Fruit fly (Drosophila melanogaster) whole organism, embryonic: ENCODE measurements around the gene CG1421.
A peak's percentile ranks its signal among the peaks of the same experiment; 100 is the strongest.

ENCODE experiments used
- C15 ChIP-seq: fragments of 200-800 bp; sonication (Bioruptor generic); IDR thresholded peaks from 3 replicates; pipeline ENCODE4 v1.3.6; 2022; ENCODE audit warnings: missing biosample characterization, missing genetic modification characterization
- CG10959 ChIP-seq: fragments of 200-800 bp; sonication (Bioruptor generic); IDR thresholded peaks from 2 replicates; pipeline ENCODE4 v1.3.6; 2022; ENCODE audit warnings: missing biosample characterization, missing genetic modification characterization
- CG11093 ChIP-seq: fragments of 200-800 bp; sonication (Bioruptor generic); IDR thresholded peaks from 3 replicates; pipeline ENCODE4 v1.3.6; 2022; ENCODE audit warnings: missing biosample characterization, missing genetic modification characterization
- CG11504 ChIP-seq: fragments of 200-800 bp; sonication (Bioruptor generic); optimal IDR thresholded peaks from 3 replicates; lab custom pipeline; 2019; ENCODE audit warnings: missing biosample characterization, mild to moderate bottlenecking, missing genetic modification characterization, moderate library complexity
- CG11723 ChIP-seq: fragments of 200-800 bp; sonication (Bioruptor generic); optimal IDR thresholded peaks from 2 replicates; lab custom pipeline; 2017; ENCODE audit warnings: missing biosample characterization, mild to moderate bottlenecking, missing genetic modification characterization
- CG12219 ChIP-seq: fragments of 200-800 bp; sonication (Bioruptor generic); optimal IDR thresholded peaks from 3 replicates; lab custom pipeline; 2018; ENCODE audit warnings: missing biosample characterization, mild to moderate bottlenecking, missing genetic modification characterization
- CG12942 ChIP-seq: fragments of 200-800 bp; sonication (Bioruptor generic); optimal IDR thresholded peaks from 3 replicates; lab custom pipeline; 2016; ENCODE audit warnings: missing biosample characterization, missing genetic modification characterization
- CG15269 ChIP-seq: fragments of 200-800 bp; sonication (Bioruptor generic); optimal IDR thresholded peaks from 2 replicates; lab custom pipeline; 2018; ENCODE audit warnings: missing biosample characterization, mild to moderate bottlenecking, missing genetic modification characterization, moderate library complexity
- CG17359 ChIP-seq: fragments of 200-800 bp; sonication (Bioruptor generic); optimal IDR thresholded peaks from 3 replicates; lab custom pipeline; 2018; ENCODE audit warnings: missing biosample characterization, mild to moderate bottlenecking, missing genetic modification characterization, moderate library complexity
- CG33557 ChIP-seq: fragments of 200-800 bp; sonication (Bioruptor generic); optimal IDR thresholded peaks from 2 replicates; lab custom pipeline; 2019; ENCODE audit warnings: missing biosample characterization, mild to moderate bottlenecking, missing genetic modification characterization, moderate library complexity
- CG34376 ChIP-seq: fragments of 200-800 bp; sonication (Bioruptor generic); optimal IDR thresholded peaks from 2 replicates; lab custom pipeline; 2018; ENCODE audit warnings: missing biosample characterization, mild to moderate bottlenecking, missing genetic modification characterization
- CG34422 ChIP-seq: fragments of 200-800 bp; sonication (Bioruptor generic); IDR thresholded peaks from 3 replicates; pipeline ENCODE4 v1.3.6; 2022; ENCODE audit warnings: missing biosample characterization, missing genetic modification characterization
- CG4707 ChIP-seq: fragments of 200-800 bp; sonication (Bioruptor generic); optimal IDR thresholded peaks from 2 replicates; lab custom pipeline; 2018; ENCODE audit warnings: missing biosample characterization, mild to moderate bottlenecking, missing genetic modification characterization, moderate library complexity
- CG6272 ChIP-seq: fragments of 200-800 bp; sonication (Bioruptor generic); IDR thresholded peaks from 2 replicates; pipeline ENCODE4 v1.3.6; 2022; ENCODE audit warnings: missing biosample characterization, missing genetic modification characterization
- CG6683 ChIP-seq: fragments of 200-800 bp; sonication (Bioruptor generic); optimal IDR thresholded peaks from 2 replicates; lab custom pipeline; 2017; ENCODE audit warnings: missing biosample characterization, mild to moderate bottlenecking, missing genetic modification characterization, missing genetic modification reagents
- CG6765 ChIP-seq: fragments of 200-800 bp; sonication (Bioruptor generic); optimal IDR thresholded peaks from 3 replicates; lab custom pipeline; 2017; ENCODE audit warnings: missing biosample characterization, mild to moderate bottlenecking, missing genetic modification characterization
- CG7745 ChIP-seq: fragments of 200-800 bp; sonication (Bioruptor generic); optimal IDR thresholded peaks from 2 replicates; lab custom pipeline; 2018; ENCODE audit warnings: missing biosample characterization, mild to moderate bottlenecking, missing genetic modification characterization, moderate library complexity
- CG9437 ChIP-seq: fragments of 200-800 bp; sonication (Bioruptor generic); optimal IDR thresholded peaks from 2 replicates; lab custom pipeline; 2018; ENCODE audit warnings: missing biosample characterization, mild to moderate bottlenecking, missing genetic modification characterization
- Chrac-16 ChIP-seq: fragments of 200-800 bp; sonication (Bioruptor generic); optimal IDR thresholded peaks from 3 replicates; lab custom pipeline; 2016; ENCODE audit warnings: missing biosample characterization, missing genetic modification characterization
- Dfd ChIP-seq, 2 experiments: fragments of >200 bp; optimal IDR thresholded peaks; 2 replicates each; lab custom pipeline; 2017; ENCODE audit warnings: missing biosample characterization in 2 of 2, missing genetic modification characterization in 2 of 2
- Fer2 ChIP-seq: fragments of 200-800 bp; sonication (Bioruptor generic); optimal IDR thresholded peaks from 2 replicates; lab custom pipeline; 2018; ENCODE audit warnings: missing biosample characterization, mild to moderate bottlenecking, missing genetic modification characterization, moderate library complexity
- HLHmδ ChIP-seq: fragments of 200-800 bp; sonication (Bioruptor generic); optimal IDR thresholded peaks from 2 replicates; lab custom pipeline; 2018; ENCODE audit warnings: missing biosample characterization, mild to moderate bottlenecking, missing genetic modification characterization, moderate library complexity
- Hr3 ChIP-seq: fragments of 200-800 bp; sonication (Bioruptor generic); optimal IDR thresholded peaks from 3 replicates; lab custom pipeline; 2016; ENCODE audit warnings: missing biosample characterization, missing genetic modification characterization
- Lpt ChIP-seq: fragments of >200 bp; optimal IDR thresholded peaks from 2 replicates; lab custom pipeline; 2018; ENCODE audit warnings: missing biosample characterization, missing genetic modification characterization
- Max ChIP-seq: fragments of 200-800 bp; sonication (Bioruptor generic); optimal IDR thresholded peaks from 2 replicates; lab custom pipeline; 2016; ENCODE audit warnings: missing biosample characterization, mild to moderate bottlenecking, missing genetic modification characterization
- Myb ChIP-seq: fragments of 200-800 bp; sonication (Bioruptor generic); optimal IDR thresholded peaks from 2 replicates; lab custom pipeline; 2016; ENCODE audit warnings: missing biosample characterization, missing genetic modification characterization
- NFAT ChIP-seq: fragments of 200-800 bp; sonication (Bioruptor generic); IDR thresholded peaks from 2 replicates; pipeline ENCODE4 v1.3.6; 2022; ENCODE audit warnings: missing biosample characterization, missing genetic modification characterization
- Oli ChIP-seq: fragments of 200-800 bp; sonication (Bioruptor generic); optimal IDR thresholded peaks from 2 replicates; lab custom pipeline; 2018; ENCODE audit warnings: missing biosample characterization, mild to moderate bottlenecking, missing genetic modification characterization, moderate library complexity
- Ravus ChIP-seq: fragments of 200-800 bp; sonication (Bioruptor generic); IDR thresholded peaks from 2 replicates; pipeline ENCODE4 v1.3.6; 2022; ENCODE audit warnings: missing biosample characterization, missing genetic modification characterization
- Vsx1 ChIP-seq: fragments of 200-800 bp; sonication (Bioruptor generic); optimal IDR thresholded peaks from 2 replicates; lab custom pipeline; 2017; ENCODE audit warnings: missing biosample characterization, mild to moderate bottlenecking, missing genetic modification characterization, missing genetic modification reagents
- ap ChIP-seq: fragments of 200-800 bp; sonication (Bioruptor generic); IDR thresholded peaks from 2 replicates; pipeline ENCODE4 v1.3.6; 2022; ENCODE audit warnings: missing biosample characterization, missing genetic modification characterization
- cas ChIP-seq: fragments of 200-800 bp; sonication (Bioruptor generic); IDR thresholded peaks from 2 replicates; pipeline ENCODE4 v1.3.6; 2022; ENCODE audit warnings: missing biosample characterization, missing genetic modification characterization
- ci ChIP-seq: fragments of 200-800 bp; sonication (Bioruptor generic); IDR thresholded peaks from 3 replicates; pipeline ENCODE4 v1.3.6; 2022; ENCODE audit warnings: missing biosample characterization, missing genetic modification characterization
- dmrt11E ChIP-seq: fragments of 200-800 bp; sonication (Bioruptor generic); optimal IDR thresholded peaks from 3 replicates; lab custom pipeline; 2018; ENCODE audit warnings: missing biosample characterization, mild to moderate bottlenecking, missing genetic modification characterization, moderate library complexity
- gsb-n ChIP-seq: fragments of 200-800 bp; sonication (Bioruptor generic); optimal IDR thresholded peaks from 3 replicates; lab custom pipeline; 2018; ENCODE audit warnings: missing biosample characterization, mild to moderate bottlenecking, missing genetic modification characterization
- gt ChIP-seq: fragments of 200-800 bp; sonication (Bioruptor generic); IDR thresholded peaks from 2 replicates; pipeline ENCODE4 v1.3.6; 2022; ENCODE audit warnings: missing biosample characterization, missing genetic modification characterization
- kni ChIP-seq: fragments of 200-800 bp; sonication (Bioruptor generic); optimal IDR thresholded peaks from 3 replicates; lab custom pipeline; 2017; ENCODE audit warnings: mild to moderate bottlenecking, missing biosample characterization, missing genetic modification reagents, missing genetic modification characterization
- mld ChIP-seq: fragments of 200-800 bp; sonication (Bioruptor generic); IDR thresholded peaks from 3 replicates; pipeline ENCODE4 v1.3.6; 2022; ENCODE audit warnings: missing biosample characterization, missing genetic modification characterization; ENCODE audit not compliant: partially characterized antibody
- nom ChIP-seq: fragments of 200-800 bp; sonication (Bioruptor generic); optimal IDR thresholded peaks from 2 replicates; lab custom pipeline; 2017; ENCODE audit warnings: missing biosample characterization, missing genetic modification characterization, mild to moderate bottlenecking, moderate library complexity, missing genetic modification reagents
- odd ChIP-seq: fragments of 200-800 bp; sonication (Bioruptor generic); optimal IDR thresholded peaks from 2 replicates; lab custom pipeline; 2017; ENCODE audit warnings: missing biosample characterization, mild to moderate bottlenecking, missing genetic modification characterization
- p53 ChIP-seq: fragments of 200-800 bp; sonication (Bioruptor generic); optimal IDR thresholded peaks from 2 replicates; lab custom pipeline; 2016; ENCODE audit warnings: missing biosample characterization, missing genetic modification characterization
- peb ChIP-seq: fragments of 200-800 bp; sonication (Bioruptor generic); IDR thresholded peaks from 2 replicates; pipeline ENCODE4 v1.3.6; 2022; ENCODE audit warnings: missing biosample characterization, missing genetic modification characterization
- pum ChIP-seq: fragments of 200-800 bp; sonication (Bioruptor generic); optimal IDR thresholded peaks from 2 replicates; lab custom pipeline; 2016; ENCODE audit warnings: missing biosample characterization, missing genetic modification characterization
- rib ChIP-seq: fragments of 200-800 bp; sonication (Bioruptor generic); IDR thresholded peaks from 2 replicates; pipeline ENCODE4 v1.3.6; 2022; ENCODE audit warnings: missing biosample characterization, missing genetic modification characterization
- ssp ChIP-seq: fragments of 200-800 bp; sonication (Bioruptor generic); IDR thresholded peaks from 2 replicates; pipeline ENCODE4 v1.3.6; 2022; ENCODE audit warnings: missing biosample characterization, missing genetic modification characterization
- tll ChIP-seq, 2 experiments: fragments of 200-800 bp in 1 of 2; fragments of >200 bp in 1 of 2; sonication (Bioruptor generic) in 1 of 2; optimal IDR thresholded peaks; 2 replicates each; lab custom pipeline; 2017 to 2019; ENCODE audit warnings: missing biosample characterization in 2 of 2, missing genetic modification characterization in 2 of 2, mild to moderate bottlenecking in 1 of 2, moderate library complexity in 1 of 2
- unpg ChIP-seq: fragments of 200-800 bp; sonication (Bioruptor generic); optimal IDR thresholded peaks from 3 replicates; lab custom pipeline; 2018; ENCODE audit warnings: missing biosample characterization, mild to moderate bottlenecking, missing genetic modification characterization, moderate library complexity
- vfl ChIP-seq: fragments of 200-800 bp; sonication (Bioruptor generic); optimal IDR thresholded peaks from 2 replicates; lab custom pipeline; 2016; ENCODE audit warnings: missing biosample characterization, missing genetic modification characterization

CG1421 gene

dm6 chr2L:21867040-21867981 lies 35.5 kb upstream of the CG1421 start (continued):
- TF ChIP-seq Lpt (GFP tag; lab: Kevin White, UChicago) (no peak), p53 (GFP tag; lab: Kevin White, UChicago) (peak; percentile 78), CG4707 (GFP tag; lab: Kevin White, UChicago) (peak; percentile 85), CG6683 (GFP tag; lab: Kevin White, UChicago) (peak; percentile 58), CG11504 (tag; lab: Kevin White, UChicago) (peak; percentile 93), mld (no peak), ssp (GFP tag; lab: Robert Waterston, UW) (peak; percentile 80), CG11723 (GFP tag; lab: Kevin White, UChicago) (peak; percentile 81), kni (peak; percentile 56), nom (GFP tag; lab: Kevin White, UChicago) (peak; percentile 12), CG15269 (tag; lab: Kevin White, UChicago) (peak; percentile 90), Hr3 (GFP tag; lab: Kevin White, UChicago) (peak; percentile 90), CG7745 (tag; lab: Kevin White, UChicago) (peak; percentile 72), Myb (peak; percentile 75), CG10959 (peak; percentile 85), CG34376 (GFP tag; lab: Kevin White, UChicago) (no peak), C15 (GFP tag; lab: Robert Waterston, UW) (peak; percentile 67; the same call in 1 of the 3 replicates), CG34422 (GFP tag; lab: Robert Waterston, UW) (peak; percentile 90), Chrac-16 (GFP tag; lab: Kevin White, UChicago) (peak; percentile 92), peb (GFP tag; lab: Robert Waterston, UW) (peak; percentile 88), Max (GFP tag; lab: Kevin White, UChicago) (peak; percentile 80), odd (GFP tag; lab: Kevin White, UChicago) (peak; percentile 78), NFAT (GFP tag; lab: Robert Waterston, UW) (peak; percentile 88), tll (GFP tag; optimal IDR thresholded peaks at IDR 0.05; lab: Kevin White, UChicago) (no peak), CG17359 (tag; lab: Kevin White, UChicago) (peak; percentile 94), gt (GFP tag; lab: Robert Waterston, UW) (peak; percentile 80), Ravus (GFP tag; lab: Robert Waterston, UW) (peak; percentile 58), CG11093 (GFP tag; lab: Robert Waterston, UW) (peak; percentile 91), rib (peak; percentile 80), CG33557 (GFP tag; lab: Kevin White, UChicago) (peak; percentile 86), CG6765 (GFP tag; lab: Kevin White, UChicago) (peak; percentile 37), CG12942 (peak; percentile 89), Dfd (GFP tag; optimal IDR thresholded peaks at IDR 0.05; lab: Kevin White, UChicago) (no peak), Vsx1 (peak; percentile 79), ap (peak; percentile 86), unpg (GFP tag; lab: Kevin White, UChicago) (peak; percentile 93), HLHmδ (GFP tag; lab: Kevin White, UChicago) (no peak), Fer2 (tag; lab: Kevin White, UChicago) (peak; percentile 44), Oli (tag; lab: Kevin White, UChicago) (peak; percentile 94), vfl (GFP tag; lab: Kevin White, UChicago) (peak; percentile 83), ci (GFP tag; lab: Robert Waterston, UW) (peak; percentile 96), pum (GFP tag; lab: Kevin White, UChicago) (peak; percentile 92), dmrt11E (tag; lab: Kevin White, UChicago) (peak; percentile 95), gsb-n (tag; lab: Kevin White, UChicago) (peak; percentile 87), cas (GFP tag; lab: Robert Waterston, UW) (peak; percentile 45; the same call in 1 of the 2 replicates), CG9437 (GFP tag; lab: Kevin White, UChicago) (peak; percentile 78), CG6272 (GFP tag; lab: Robert Waterston, UW) (peak; percentile 87), CG12219 (GFP tag; lab: Kevin White, UChicago) (peak; percentile 93)
